Worm (Caenorhabditis elegans): ENCODE data around the gene lnkn-1.

lnkn-1 gene

ce11 chrIII:8889931-8890330 lies at the start of gene lnkn-1:
TSS of gene lnkn-1 (plus strand) at chrIII:8890231.
- TF ChIP-seq elt-3 (tag; optimal IDR thresholded peaks at IDR 0.05) (no peak), lin-13 (tag; optimal IDR thresholded peaks at IDR 0.05) (no peak), elt-1 (tag; optimal IDR thresholded peaks at IDR 0.05; ENCODE audit: borderline replicate concordance, insufficient read depth) (no peak), cnd-1 (tag; optimal IDR thresholded peaks at IDR 0.05) (no peak), ham-2 (GFP tag; optimal IDR thresholded peaks at IDR 0.05) (no peak), nhr-237 (tag; optimal IDR thresholded peaks at IDR 0.05) (no peak), lsy-2 (tag; optimal IDR thresholded peaks at IDR 0.05) (no peak), nhr-28 (tag; optimal IDR thresholded peaks at IDR 0.05) (no peak)

- TF ChIP-seq cnd-1 (tag; optimal IDR thresholded peaks at IDR 0.05) (no peak), mls-2 (tag; optimal IDR thresholded peaks at IDR 0.05) (no peak), lin-13 (tag; optimal IDR thresholded peaks at IDR 0.05) (no peak), unc-62 (GFP tag; optimal IDR thresholded peaks at IDR 0.05) (no peak), tbx-8 (GFP tag; optimal IDR thresholded peaks at IDR 0.05) (no peak), M03D4.4 (tag; optimal IDR thresholded peaks at IDR 0.05) (no peak), hlh-1 (tag; optimal IDR thresholded peaks at IDR 0.05) (no peak), sptf-1 (tag; optimal IDR thresholded peaks at IDR 0.05) (no peak)
Observed at ce11 chrIII:8844137-8844536, 45.9 kb upstream of the lnkn-1 start.

ce11 chrIII:8845114-8845513 lies 44.9 kb upstream of the lnkn-1 start, which contains the start of gene F44E2.6:
TSS of gene F44E2.6 (minus strand) at chrIII:8845214.
- TF ChIP-seq hlh-1 (tag; optimal IDR thresholded peaks at IDR 0.05): no peak
- no peak for TF ChIP-seq snpc-4 (tag; optimal IDR thresholded peaks at IDR 0.05)
- TF ChIP-seq elt-3 (tag; optimal IDR thresholded peaks at IDR 0.05): no peak
- no peak for TF ChIP-seq ham-2 (GFP tag; optimal IDR thresholded peaks at IDR 0.05)
- no peak for TF ChIP-seq lin-13 (tag; optimal IDR thresholded peaks at IDR 0.05)
- no peak for TF ChIP-seq ces-1 (GFP tag; optimal IDR thresholded peaks at IDR 0.05)
- TF ChIP-seq ceh-83 (GFP tag; optimal IDR thresholded peaks at IDR 0.05): no peak
- no peak for TF ChIP-seq M03D4.4 (tag; optimal IDR thresholded peaks at IDR 0.05)
- no peak for TF ChIP-seq drap-1 (GFP tag; optimal IDR thresholded peaks at IDR 0.05)
- no peak for TF ChIP-seq mab-5 (tag; optimal IDR thresholded peaks at IDR 0.05)
- no peak for TF ChIP-seq nhr-12 (tag; optimal IDR thresholded peaks at IDR 0.05)
- no peak for TF ChIP-seq lin-32 (GFP tag; optimal IDR thresholded peaks at IDR 0.05)

ce11 chrIII:8847722-8848121 lies 42.3 kb upstream of the lnkn-1 start:
- TF ChIP-seq tbx-8 (GFP tag; optimal IDR thresholded peaks at IDR 0.05): no peak
- peak; percentile 15 for TF ChIP-seq cnd-1 (tag; optimal IDR thresholded peaks at IDR 0.05)
- peak; percentile 40 for TF ChIP-seq nhr-237 (tag; optimal IDR thresholded peaks at IDR 0.05)
- no peak for TF ChIP-seq nhr-12 (tag; optimal IDR thresholded peaks at IDR 0.05)
- peak; percentile 26 for TF ChIP-seq lsy-2 (tag; optimal IDR thresholded peaks at IDR 0.05)
- TF ChIP-seq ces-1 (GFP tag; optimal IDR thresholded peaks at IDR 0.05): peak; percentile 24
- peak; percentile 57 for TF ChIP-seq mep-1 (tag; optimal IDR thresholded peaks at IDR 0.05)
- no peak for TF ChIP-seq elt-3 (tag; optimal IDR thresholded peaks at IDR 0.05)
- peak; percentile 8 for TF ChIP-seq pha-4 (tag; optimal IDR thresholded peaks at IDR 0.05)

ce11 chrIII:8848372-8848771 lies 41.7 kb upstream of the lnkn-1 start, which contains the start of gene F44E2.7:
TSS of gene F44E2.7 (minus strand) at chrIII:8848472.
- TF ChIP-seq ceh-43 (GFP tag; optimal IDR thresholded peaks at IDR 0.05): no peak
- TF ChIP-seq lin-13 (tag; optimal IDR thresholded peaks at IDR 0.05): no peak
- TF ChIP-seq ceh-83 (GFP tag; optimal IDR thresholded peaks at IDR 0.05): no peak
- no peak for TF ChIP-seq nhr-2 (tag; optimal IDR thresholded peaks at IDR 0.05)

- no peak for TF ChIP-seq unc-62 (GFP tag; optimal IDR thresholded peaks at IDR 0.05)
- no peak for TF ChIP-seq zip-8 (tag; optimal IDR thresholded peaks at IDR 0.05)
- TF ChIP-seq sem-2 (GFP tag; optimal IDR thresholded peaks at IDR 0.05): no peak
- no peak for TF ChIP-seq pha-4 (tag; optimal IDR thresholded peaks at IDR 0.05)
- no peak for TF ChIP-seq ztf-11 (tag; optimal IDR thresholded peaks at IDR 0.05)
- TF ChIP-seq M03D4.4 (tag; optimal IDR thresholded peaks at IDR 0.05): no peak
- TF ChIP-seq ham-2 (GFP tag; optimal IDR thresholded peaks at IDR 0.05): no peak
- TF ChIP-seq elt-1 (tag; optimal IDR thresholded peaks at IDR 0.05; ENCODE audit: borderline replicate concordance, insufficient read depth): no peak
- TF ChIP-seq nhr-2 (tag; optimal IDR thresholded peaks at IDR 0.05): no peak
- TF ChIP-seq cnd-1 (tag; optimal IDR thresholded peaks at IDR 0.05): no peak
- TF ChIP-seq mab-5 (tag; optimal IDR thresholded peaks at IDR 0.05): no peak
- TF ChIP-seq sptf-1 (tag; optimal IDR thresholded peaks at IDR 0.05): no peak
- TF ChIP-seq ces-1 (GFP tag; optimal IDR thresholded peaks at IDR 0.05): no peak
- TF ChIP-seq unc-39 (tag; optimal IDR thresholded peaks at IDR 0.05): no peak
- no peak for TF ChIP-seq nhr-237 (tag; optimal IDR thresholded peaks at IDR 0.05)
- TF ChIP-seq bed-3 (GFP tag; optimal IDR thresholded peaks at IDR 0.05): no peak
- TF ChIP-seq mls-2 (tag; optimal IDR thresholded peaks at IDR 0.05): no peak
- TF ChIP-seq snpc-4 (tag; optimal IDR thresholded peaks at IDR 0.05): no peak
- no peak for TF ChIP-seq tbx-8 (GFP tag; optimal IDR thresholded peaks at IDR 0.05)
Observed at ce11 chrIII:8849507-8849906, 40.5 kb upstream of the lnkn-1 start, which contains the start of gene F44E2.8. TSS of gene F44E2.8 (minus strand) at chrIII:8849877.

Data from whole organism, mixed stage, embryonic.